Worm (Caenorhabditis elegans): ENCODE results near the gene btb-17.

- no peak for TF ChIP-seq fkh-2 (tag; optimal IDR thresholded peaks at IDR 0.05)
- TF ChIP-seq egl-27 (tag; optimal IDR thresholded peaks at IDR 0.05), result no peak
- TF ChIP-seq ceh-82 (tag; optimal IDR thresholded peaks at IDR 0.05), result no peak
- TF ChIP-seq fkh-10 (GFP tag; optimal IDR thresholded peaks at IDR 0.05), result no peak
- no peak for TF ChIP-seq unc-62 (GFP tag; optimal IDR thresholded peaks at IDR 0.05)
- no peak for TF ChIP-seq lsy-12 (tag; optimal IDR thresholded peaks at IDR 0.05)
- no peak for TF ChIP-seq eor-1 (tag; optimal IDR thresholded peaks at IDR 0.05)
- no peak for TF ChIP-seq nhr-237 (tag; optimal IDR thresholded peaks at IDR 0.05)
- TF ChIP-seq ama-1 (optimal IDR thresholded peaks at IDR 0.05), result no peak
- TF ChIP-seq elt-2 (tag; optimal IDR thresholded peaks at IDR 0.05), result no peak
- TF ChIP-seq nfya-1 (tag; optimal IDR thresholded peaks at IDR 0.05; ENCODE audit: insufficient read depth), result no peak
- no peak for TF ChIP-seq elt-1 (tag; optimal IDR thresholded peaks at IDR 0.05)
- TF ChIP-seq snpc-4 (tag; optimal IDR thresholded peaks at IDR 0.05), result no peak
These were observed 24.6 kb upstream of the btb-17 start for ce11 chrII:3270598-3270997.
